Fruit fly (Drosophila melanogaster): ENCODE data around the gene CG17186.

The CG17186 gene

dm6 chr3R:19860996-19861719, 16.2 kb downstream of the CG17186 start, which contains the start of the genes Ire1 and Mrm2 (continued):
- peak; percentile 63 for TF ChIP-seq Max (GFP tag; optimal IDR thresholded peaks at IDR 0.05)
- TF ChIP-seq CG10267 (tag; optimal IDR thresholded peaks at IDR 0.05), result peak; percentile 78
- peak; percentile 51; the same call in 1 of the 2 replicates for TF ChIP-seq Nf-YA (GFP tag; IDR thresholded peaks at IDR 0.05)
- peak; percentile 90 for TF ChIP-seq gro (GFP tag; optimal IDR thresholded peaks at IDR 0.05)
- TF ChIP-seq CG30403 (GFP tag; optimal IDR thresholded peaks at IDR 0.05), result peak; percentile 89
- TF ChIP-seq en (GFP tag; optimal IDR thresholded peaks at IDR 0.05), result peak; percentile 67
- peak; percentile 82 for TF ChIP-seq Side (GFP tag; optimal IDR thresholded peaks at IDR 0.05)
- peak; percentile 90 for TF ChIP-seq Rfx (GFP tag; IDR thresholded peaks at IDR 0.05)
- peak; percentile 78 for TF ChIP-seq CG8924 (tag; optimal IDR thresholded peaks at IDR 0.05)
- TF ChIP-seq hb (GFP tag; IDR thresholded peaks at IDR 0.05; ENCODE audit: partially characterized antibody), result peak; percentile 77
- peak; percentile 83 for TF ChIP-seq ind (GFP tag; optimal IDR thresholded peaks at IDR 0.05)
- peak; percentile 73 for TF ChIP-seq ERR (GFP tag; optimal IDR thresholded peaks at IDR 0.05)
- peak; percentile 29; the same call in 1 of the 2 replicates for TF ChIP-seq seq (GFP tag; IDR thresholded peaks at IDR 0.05)
- no peak for TF ChIP-seq fru (optimal IDR thresholded peaks at IDR 0.05)
- peak; percentile 79 for TF ChIP-seq CG9727 (GFP tag; optimal IDR thresholded peaks at IDR 0.05)
- peak; percentile 38 for TF ChIP-seq CG3281 (GFP tag; optimal IDR thresholded peaks at IDR 0.05)
- peak; percentile 96 for TF ChIP-seq Elba2 (GFP tag; optimal IDR thresholded peaks at IDR 0.05)
- peak; percentile 71 for TF ChIP-seq CG17612 (GFP tag; IDR thresholded peaks at IDR 0.05)
- peak; percentile 53 for TF ChIP-seq CG10462 (GFP tag; optimal IDR thresholded peaks at IDR 0.05)
- TF ChIP-seq Six4 (GFP tag; optimal IDR thresholded peaks at IDR 0.05), result peak; percentile 56
- TF ChIP-seq NK7.1 (GFP tag; optimal IDR thresholded peaks at IDR 0.05), result peak; percentile 62
- TF ChIP-seq Atf-2 (GFP tag; optimal IDR thresholded peaks at IDR 0.05), result peak; percentile 84
- no peak for TF ChIP-seq CG7745 (tag; optimal IDR thresholded peaks at IDR 0.05)
- TF ChIP-seq Oli (tag; optimal IDR thresholded peaks at IDR 0.05), result peak; percentile 63
- TF ChIP-seq CG17802 (tag; optimal IDR thresholded peaks at IDR 0.05), result peak; percentile 94
- peak; percentile 76 for TF ChIP-seq zen (tag; optimal IDR thresholded peaks at IDR 0.05)
- peak; percentile 93 for TF ChIP-seq CG13624 (GFP tag; optimal IDR thresholded peaks at IDR 0.05)
- TF ChIP-seq CG10565 (GFP tag; optimal IDR thresholded peaks at IDR 0.05), result no peak
- peak; percentile 91 for TF ChIP-seq hkb (optimal IDR thresholded peaks at IDR 0.05)
- no peak for TF ChIP-seq hkb (GFP tag; IDR thresholded peaks at IDR 0.05)
- peak; percentile 47 for TF ChIP-seq CG11723 (GFP tag; optimal IDR thresholded peaks at IDR 0.05)
- TF ChIP-seq CG6813 (GFP tag; optimal IDR thresholded peaks at IDR 0.05), result no peak
- peak; percentile 3 for TF ChIP-seq Hmx (GFP tag; optimal IDR thresholded peaks at IDR 0.05)
- TF ChIP-seq lab (GFP tag; optimal IDR thresholded peaks at IDR 0.05), result peak; percentile 75
- TF ChIP-seq Abd-B (GFP tag; optimal IDR thresholded peaks at IDR 0.05), result peak; percentile 87
- TF ChIP-seq bsh (GFP tag; optimal IDR thresholded peaks at IDR 0.05), result peak; percentile 20 to 78
- TF ChIP-seq Opbp (GFP tag; IDR thresholded peaks at IDR 0.05; ENCODE audit: partially characterized antibody), result peak; percentile 50; the same call in 2 of the 3 replicates
- peak; percentile 45 for TF ChIP-seq odd (GFP tag; optimal IDR thresholded peaks at IDR 0.05)
- peak; percentile 84 for TF ChIP-seq dysf (GFP tag; IDR thresholded peaks at IDR 0.05)
- TF ChIP-seq CG12299 (tag; optimal IDR thresholded peaks at IDR 0.05), result peak; percentile 51
- TF ChIP-seq inv (GFP tag; IDR thresholded peaks at IDR 0.05; ENCODE audit: partially characterized antibody), result peak; percentile 74
- TF ChIP-seq CG9609 (GFP tag; optimal IDR thresholded peaks at IDR 0.05), result peak; percentile 92
- TF ChIP-seq nerfin-2 (GFP tag; IDR thresholded peaks at IDR 0.05; ENCODE audit: partially characterized antibody), result peak; percentile 48
- TF ChIP-seq lmd (GFP tag; IDR thresholded peaks at IDR 0.05), result peak; percentile 85
- peak; percentile 71 for TF ChIP-seq Nf-YC (tag; optimal IDR thresholded peaks at IDR 0.05)
- TF ChIP-seq Mes4 (GFP tag; optimal IDR thresholded peaks at IDR 0.05), result peak; percentile 65
- TF ChIP-seq CG7839 (tag; optimal IDR thresholded peaks at IDR 0.05), result peak; percentile 82
- peak; percentile 88 for TF ChIP-seq CG15514 (GFP tag; optimal IDR thresholded peaks at IDR 0.05)
- peak; percentile 76 for TF ChIP-seq CG2678 (tag; optimal IDR thresholded peaks at IDR 0.05)

Measured in whole organism, embryonic.